Fruit fly (Drosophila melanogaster) whole organism, prepupa: ENCODE data around the gene AGO2.

Experiments
- CG10631 ChIP-seq: fragments of 200-800 bp; sonication (Bioruptor generic); optimal IDR thresholded peaks from 2 replicates; lab custom pipeline; 2016; ENCODE audit warnings: missing biosample characterization, missing genetic modification characterization
- CG10669 ChIP-seq: fragments of 200-800 bp; sonication (Bioruptor generic); optimal IDR thresholded peaks from 3 replicates; lab custom pipeline; 2018; ENCODE audit warnings: missing biosample characterization, mild to moderate bottlenecking, missing genetic modification characterization, moderate library complexity
- CG11294 ChIP-seq: fragments of 200-800 bp; sonication (Bioruptor generic); IDR thresholded peaks from 2 replicates; pipeline ENCODE4 v1.3.6; 2022; ENCODE audit warnings: missing biosample characterization, missing genetic modification characterization
- CG15336 ChIP-seq: fragments of 200-800 bp; sonication (Bioruptor generic); IDR thresholded peaks from 2 replicates; pipeline ENCODE4 v1.3.6; 2022; ENCODE audit warnings: missing biosample characterization, missing genetic modification characterization
- CG1621 ChIP-seq: fragments of 200-800 bp; sonication (Bioruptor generic); optimal IDR thresholded peaks from 3 replicates; lab custom pipeline; 2018; ENCODE audit warnings: missing biosample characterization, mild to moderate bottlenecking, missing genetic modification characterization
- CG31627 ChIP-seq: fragments of 200-800 bp; sonication (Bioruptor generic); optimal IDR thresholded peaks from 3 replicates; lab custom pipeline; 2016; ENCODE audit warnings: missing biosample characterization, missing genetic modification characterization
- CG32006 ChIP-seq: fragments of 200-800 bp; sonication (Bioruptor generic); optimal IDR thresholded peaks from 3 replicates; lab custom pipeline; 2017; ENCODE audit warnings: missing biosample characterization, mild to moderate bottlenecking, missing genetic modification characterization
- CG34406 ChIP-seq: fragments of 200-800 bp; sonication (Bioruptor generic); optimal IDR thresholded peaks from 3 replicates; lab custom pipeline; 2016; ENCODE audit warnings: missing biosample characterization, missing genetic modification characterization
- CG3919 ChIP-seq: fragments of 200-800 bp; sonication (Bioruptor generic); optimal IDR thresholded peaks from 3 replicates; lab custom pipeline; 2016; ENCODE audit warnings: missing biosample characterization, missing genetic modification characterization
- CG6163 ChIP-seq: fragments of 200-800 bp; sonication (Bioruptor generic); IDR thresholded peaks from 3 replicates; pipeline ENCODE4 v1.3.6; 2022; ENCODE audit warnings: missing biosample characterization, missing genetic modification characterization
- CG6276 ChIP-seq: fragments of 200-800 bp; sonication (Bioruptor generic); optimal IDR thresholded peaks from 2 replicates; lab custom pipeline; 2017; ENCODE audit warnings: missing biosample characterization, mild to moderate bottlenecking, missing genetic modification characterization
- CG6792 ChIP-seq: fragments of 200-800 bp; sonication (Bioruptor generic); optimal IDR thresholded peaks from 3 replicates; lab custom pipeline; 2016; ENCODE audit warnings: missing biosample characterization, missing genetic modification characterization
- CG6808 ChIP-seq: fragments of 200-800 bp; sonication (Bioruptor generic); optimal IDR thresholded peaks from 3 replicates; lab custom pipeline; 2017; ENCODE audit warnings: missing biosample characterization, missing genetic modification characterization, mild to moderate bottlenecking, moderate library complexity, missing genetic modification reagents
- CG8632 ChIP-seq: fragments of 200-800 bp; sonication (Bioruptor generic); optimal IDR thresholded peaks from 3 replicates; lab custom pipeline; 2016; ENCODE audit warnings: missing biosample characterization, missing genetic modification characterization
- Eip75B ChIP-seq: fragments of 200-800 bp; sonication (Bioruptor generic); optimal IDR thresholded peaks from 3 replicates; lab custom pipeline; 2016; ENCODE audit warnings: missing biosample characterization, missing genetic modification characterization
- Eip78C ChIP-seq: fragments of 200-800 bp; sonication (Bioruptor generic); peaks from one replicate; lab custom pipeline; 2016; ENCODE audit warnings: missing biosample characterization, missing genetic modification characterization
- Eip93F ChIP-seq: fragments of 200-800 bp; sonication (Bioruptor generic); optimal IDR thresholded peaks from 2 replicates; lab custom pipeline; 2016; ENCODE audit warnings: missing biosample characterization, mild to moderate bottlenecking, missing genetic modification characterization
- Ets96B ChIP-seq: fragments of 200-800 bp; optimal IDR thresholded peaks from 2 replicates; lab custom pipeline; 2019; ENCODE audit warnings: missing biosample characterization, mild to moderate bottlenecking, missing genetic modification characterization, moderate library complexity
- Gug ChIP-seq: fragments of 200-800 bp; sonication (Bioruptor generic); IDR thresholded peaks from 2 replicates; pipeline ENCODE4 v1.3.6; 2022; ENCODE audit warnings: missing biosample characterization, missing genetic modification characterization
- Hr38 ChIP-seq: sonication (Bioruptor generic); optimal IDR thresholded peaks from 2 replicates; lab custom pipeline; 2016; ENCODE audit warnings: missing biosample characterization, missing genetic modification characterization
- Hr39 ChIP-seq: fragments of 200-800 bp; sonication (Bioruptor generic); optimal IDR thresholded peaks from 2 replicates; lab custom pipeline; 2016; ENCODE audit warnings: missing biosample characterization, missing genetic modification characterization
- Hr4 ChIP-seq: fragments of 200-800 bp; sonication (Bioruptor generic); optimal IDR thresholded peaks from 3 replicates; lab custom pipeline; 2016; ENCODE audit warnings: missing biosample characterization, missing genetic modification characterization
- Lpt ChIP-seq: fragments of 200-800 bp; sonication (Bioruptor generic); optimal IDR thresholded peaks from 3 replicates; lab custom pipeline; 2016; ENCODE audit warnings: missing biosample characterization, missing genetic modification characterization
- Met ChIP-seq: fragments of 200-800 bp; sonication (Bioruptor generic); optimal IDR thresholded peaks from 3 replicates; lab custom pipeline; 2016; ENCODE audit warnings: missing biosample characterization, missing genetic modification characterization
- OdsH ChIP-seq: fragments of 200-800 bp; sonication (Bioruptor generic); optimal IDR thresholded peaks from 3 replicates; lab custom pipeline; 2016; ENCODE audit warnings: missing biosample characterization, missing genetic modification characterization
- Smox ChIP-seq: fragments of 200-800 bp; sonication (Bioruptor generic); optimal IDR thresholded peaks from 3 replicates; lab custom pipeline; 2016; ENCODE audit warnings: missing biosample characterization, missing genetic modification characterization
- Sox102F ChIP-seq: fragments of 200-800 bp; sonication (Bioruptor generic); optimal IDR thresholded peaks from 2 replicates; lab custom pipeline; 2016; ENCODE audit warnings: missing biosample characterization, mild to moderate bottlenecking, missing genetic modification characterization
- Sox14 ChIP-seq: fragments of 200-800 bp; sonication (Bioruptor generic); optimal IDR thresholded peaks from 3 replicates; lab custom pipeline; 2016; ENCODE audit warnings: missing biosample characterization, missing genetic modification characterization
- Sox15 ChIP-seq: fragments of 200-800 bp; sonication (Bioruptor generic); optimal IDR thresholded peaks from 3 replicates; lab custom pipeline; 2016; ENCODE audit warnings: missing biosample characterization, missing genetic modification characterization
- achi ChIP-seq: fragments of 200-800 bp; sonication (Bioruptor generic); optimal IDR thresholded peaks from 3 replicates; lab custom pipeline; 2016; ENCODE audit warnings: missing biosample characterization, missing genetic modification characterization
- dac ChIP-seq: fragments of 200-800 bp; sonication (Bioruptor generic); optimal IDR thresholded peaks from 2 replicates; lab custom pipeline; 2017; ENCODE audit warnings: missing biosample characterization, mild to moderate bottlenecking, missing genetic modification characterization
- dsx ChIP-seq: fragments of 200-800 bp; optimal IDR thresholded peaks from 3 replicates; lab custom pipeline; 2019; ENCODE audit warnings: missing biosample characterization, mild to moderate bottlenecking, missing genetic modification characterization, moderate library complexity; ENCODE audit not compliant: poor library complexity, severe bottlenecking
- eg ChIP-seq: fragments of 200-800 bp; sonication (Bioruptor generic); IDR thresholded peaks from 3 replicates; pipeline ENCODE4 v1.3.6; 2022; ENCODE audit warnings: missing biosample characterization, missing genetic modification characterization
- esn ChIP-seq: fragments of 200-800 bp; sonication (Bioruptor generic); optimal IDR thresholded peaks from 2 replicates; lab custom pipeline; 2016; ENCODE audit warnings: missing biosample characterization, mild to moderate bottlenecking, missing genetic modification characterization, moderate library complexity
- fd59A ChIP-seq: fragments of 200-800 bp; sonication (Bioruptor generic); optimal IDR thresholded peaks from 2 replicates; lab custom pipeline; 2017; ENCODE audit warnings: missing biosample characterization, mild to moderate bottlenecking, missing genetic modification characterization, missing genetic modification reagents
- fkh ChIP-seq: fragments of 200-800 bp; sonication (Bioruptor generic); optimal IDR thresholded peaks from 3 replicates; lab custom pipeline; 2017; ENCODE audit warnings: missing biosample characterization, mild to moderate bottlenecking, missing genetic modification characterization, moderate library complexity
- lz ChIP-seq: fragments of 200-800 bp; sonication (Bioruptor generic); optimal IDR thresholded peaks from 3 replicates; lab custom pipeline; 2016; ENCODE audit warnings: missing biosample characterization, missing genetic modification characterization
- pdm3 ChIP-seq: fragments of 200-800 bp; sonication (Bioruptor generic); optimal IDR thresholded peaks from 3 replicates; lab custom pipeline; 2016; ENCODE audit warnings: missing biosample characterization, missing genetic modification characterization
- spab ChIP-seq: fragments of 200-800 bp; sonication (Bioruptor generic); optimal IDR thresholded peaks from 2 replicates; lab custom pipeline; 2017; ENCODE audit warnings: missing biosample characterization, mild to moderate bottlenecking, missing genetic modification characterization, missing genetic modification reagents
- svp ChIP-seq: fragments of 200-800 bp; sonication (Bioruptor generic); peaks from one replicate; lab custom pipeline; 2016; ENCODE audit warnings: missing biosample characterization, missing genetic modification characterization
- topi ChIP-seq: fragments of 200-800 bp; sonication (Bioruptor generic); optimal IDR thresholded peaks from 3 replicates; lab custom pipeline; 2016; ENCODE audit warnings: missing biosample characterization, missing genetic modification characterization

AGO2 gene

dm6 chr3L:15592536-15593260, 38.8 kb downstream of the AGO2 start (continued):
- no peak for TF ChIP-seq Hr38 (GFP tag; lab: Kevin White, UChicago)
- TF ChIP-seq CG6808 (GFP tag; lab: Kevin White, UChicago): no peak
- no peak for TF ChIP-seq fd59A (GFP tag; lab: Kevin White, UChicago)
- no peak for TF ChIP-seq Eip93F
- TF ChIP-seq Eip75B: no peak
- TF ChIP-seq achi (GFP tag; lab: Kevin White, UChicago): peak; percentile 49
- no peak for TF ChIP-seq topi (GFP tag; lab: Kevin White, UChicago)
- TF ChIP-seq OdsH (GFP tag; lab: Kevin White, UChicago): peak; percentile 40
- no peak for TF ChIP-seq Hr39 (GFP tag; lab: Kevin White, UChicago)
- no peak for TF ChIP-seq Sox102F
- peak; percentile 37 for TF ChIP-seq CG34406 (GFP tag; lab: Kevin White, UChicago)
- TF ChIP-seq CG8632 (GFP tag; lab: Kevin White, UChicago): peak; percentile 43
- no peak for TF ChIP-seq CG31627 (GFP tag; lab: Kevin White, UChicago)
- peak; percentile 84 for TF ChIP-seq CG15336 (GFP tag; lab: Robert Waterston, UW)
- TF ChIP-seq eg: peak; percentile 71
- no peak for TF ChIP-seq Sox15 (GFP tag; lab: Kevin White, UChicago)
- peak; percentile 79 for TF ChIP-seq CG6276 (GFP tag; lab: Kevin White, UChicago)
- no peak for TF ChIP-seq lz (GFP tag; lab: Kevin White, UChicago)
- TF ChIP-seq CG10631 (GFP tag; lab: Kevin White, UChicago): peak; percentile 27
- TF ChIP-seq Gug (GFP tag; lab: Robert Waterston, UW): peak; percentile 61
- TF ChIP-seq CG32006 (GFP tag; lab: Kevin White, UChicago): peak; percentile 81
- peak; percentile 24 for TF ChIP-seq Ets96B (tag; lab: Kevin White, UChicago)
- TF ChIP-seq Lpt (GFP tag; lab: Kevin White, UChicago): no peak
- TF ChIP-seq CG3919 (GFP tag; lab: Kevin White, UChicago): peak; percentile 40
- TF ChIP-seq CG11294 (GFP tag; lab: Robert Waterston, UW): peak; percentile 42; the same call in 1 of the 2 replicates
- peak; percentile 4 for TF ChIP-seq spab
- no peak for TF ChIP-seq CG6163 (GFP tag; lab: Robert Waterston, UW)
- TF ChIP-seq esn (GFP tag; lab: Kevin White, UChicago): peak; percentile 44
- TF ChIP-seq pdm3: no peak
- TF ChIP-seq, all 60 proteins: peak for 22

DNA sequence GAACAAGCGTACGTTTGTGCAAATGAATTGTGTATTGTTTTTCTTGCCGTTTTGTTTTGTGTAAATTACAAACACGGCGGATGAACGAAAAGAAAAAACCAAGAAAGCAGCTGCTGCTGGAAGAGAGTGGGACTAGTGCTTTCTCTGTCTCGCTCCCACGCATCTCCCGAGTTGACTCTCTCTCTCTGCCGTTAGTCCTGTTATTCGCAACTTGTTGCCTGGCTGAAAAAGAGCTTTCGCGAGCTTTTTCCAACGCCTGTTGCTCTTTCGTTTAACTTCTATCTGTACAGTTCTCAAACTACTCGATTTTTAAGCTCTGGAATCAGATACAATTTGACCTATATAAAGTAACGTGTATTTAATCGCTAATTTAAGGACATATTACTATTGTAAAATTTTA, 39.5 kb downstream of the AGO2 start:
- TF ChIP-seq Eip78C (peak; percentile 42), dac (no peak)

DNA sequence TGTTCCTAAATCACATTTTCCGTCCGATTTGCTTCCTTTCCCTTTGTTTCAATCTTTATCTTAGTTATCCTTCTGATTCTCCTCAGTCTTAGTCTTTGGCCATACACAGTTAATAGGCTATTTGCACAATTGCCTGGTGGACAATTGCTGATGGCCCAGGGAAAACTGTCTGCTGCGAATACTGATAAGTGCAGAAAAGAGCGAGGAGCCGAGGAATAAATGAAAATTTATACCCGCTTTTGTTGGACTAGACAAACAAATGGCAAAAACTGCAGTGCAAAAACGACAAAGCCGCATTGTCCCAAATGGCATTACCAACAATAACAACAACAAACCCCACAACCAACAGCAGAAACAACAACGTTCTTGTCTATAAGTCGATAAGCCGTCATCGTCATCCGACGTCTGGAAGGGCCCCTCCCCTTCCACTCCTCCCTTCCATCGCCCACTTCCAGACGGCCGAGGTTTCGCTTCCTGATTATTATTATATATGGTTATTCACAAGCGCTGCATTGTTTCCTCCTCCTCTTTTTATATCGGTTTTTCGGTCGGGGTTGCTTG, 40.3 kb downstream of the AGO2 start:
- TF ChIP-seq svp (GFP tag; lab: Kevin White, UChicago) (peak; percentile 67), Eip78C (peak; percentile 2), Eip93F (peak; percentile 32), Sox102F (no peak), Sox14 (GFP tag; lab: Kevin White, UChicago) (peak; percentile 69)
- TF ChIP-seq, all 60 proteins: peak for 4

dm6 chr3L:15595175-15595724, 41.3 kb downstream of the AGO2 start:
- TF ChIP-seq Smox (GFP tag; lab: Kevin White, UChicago) (no peak), CG1621 (tag; lab: Kevin White, UChicago) (no peak), CG15336 (GFP tag; lab: Robert Waterston, UW) (no peak), CG11294 (GFP tag; lab: Robert Waterston, UW) (no peak), CG6792 (GFP tag; lab: Kevin White, UChicago) (no peak), Sox14 (GFP tag; lab: Kevin White, UChicago) (no peak), Lpt (GFP tag; lab: Kevin White, UChicago) (no peak), spab (no peak), CG32006 (GFP tag; lab: Kevin White, UChicago) (peak; percentile 39), Eip93F (no peak), Hr4 (GFP tag; lab: Kevin White, UChicago) (no peak), CG10669 (GFP tag; lab: Kevin White, UChicago) (peak; percentile 12), Gug (GFP tag; lab: Robert Waterston, UW) (no peak), Met (no peak), Eip75B (no peak), esn (GFP tag; lab: Kevin White, UChicago) (peak; percentile 8), dsx (GFP tag; lab: Kevin White, UChicago) (no peak), CG6163 (GFP tag; lab: Robert Waterston, UW) (no peak), fd59A (GFP tag; lab: Kevin White, UChicago) (peak; percentile 1), OdsH (GFP tag; lab: Kevin White, UChicago) (peak; percentile 7), CG6276 (GFP tag; lab: Kevin White, UChicago) (no peak), Sox15 (GFP tag; lab: Kevin White, UChicago) (no peak), lz (GFP tag; lab: Kevin White, UChicago) (peak; percentile 6), eg (no peak), fkh (GFP tag; lab: Kevin White, UChicago) (peak; percentile 30), Ets96B (tag; lab: Kevin White, UChicago) (peak; percentile 7), svp (GFP tag; lab: Kevin White, UChicago) (no peak)
